Worm (Caenorhabditis elegans): ENCODE measurements around the gene B0244.15.

B0244.15 gene

ce11 chrIII:5697963-5698730 is 45.0 kb upstream of the B0244.15 start, which contains the start of the genes lgg-3 and rgs-5 (continued):
- TF ChIP-seq nhr-42 (GFP tag; IDR thresholded peaks at IDR 0.05) (no peak), F49E8.2 (tag; optimal IDR thresholded peaks at IDR 0.05; ENCODE audit: borderline replicate concordance) (peak; percentile 82), skn-1 (tag; optimal IDR thresholded peaks at IDR 0.05) (no peak), mes-2 (tag; optimal IDR thresholded peaks at IDR 0.05; ENCODE audit: poor library complexity, severe bottlenecking) (peak; percentile 71), dmd-6 (GFP tag; IDR thresholded peaks at IDR 0.05) (no peak), T20F7.1 (GFP tag; optimal IDR thresholded peaks at IDR 0.05) (no peak), vab-7 (GFP tag; IDR thresholded peaks at IDR 0.05) (no peak), daf-12 (tag; optimal IDR thresholded peaks at IDR 0.05) (no peak), ztf-7 (tag; optimal IDR thresholded peaks at IDR 0.05) (no peak)

ce11 chrIII:5701491-5701890 is 41.7 kb upstream of the B0244.15 start:
- TF ChIP-seq dmd-6 (GFP tag; IDR thresholded peaks at IDR 0.05) = no peak
- TF ChIP-seq lsy-2 (tag; optimal IDR thresholded peaks at IDR 0.05) = no peak
- TF ChIP-seq snpc-4 (tag; optimal IDR thresholded peaks at IDR 0.05) = no peak
- no peak for TF ChIP-seq dpl-1 (GFP tag; optimal IDR thresholded peaks at IDR 0.05)
- TF ChIP-seq lin-13 (GFP tag; optimal IDR thresholded peaks at IDR 0.05) = no peak
- no peak for TF ChIP-seq nhr-28 (tag; optimal IDR thresholded peaks at IDR 0.05)
- no peak for TF ChIP-seq nhr-111 (GFP tag; optimal IDR thresholded peaks at IDR 0.05)
- no peak for TF ChIP-seq hlh-11 (tag; optimal IDR thresholded peaks at IDR 0.05)
- TF ChIP-seq lin-1 (GFP tag; IDR thresholded peaks at IDR 0.05) = no peak
- TF ChIP-seq set-16 (GFP tag; IDR thresholded peaks at IDR 0.05) = no peak
- TF ChIP-seq mxl-3 (GFP tag; optimal IDR thresholded peaks at IDR 0.05) = no peak
- no peak for TF ChIP-seq attf-4 (tag; optimal IDR thresholded peaks at IDR 0.05)
- TF ChIP-seq daf-16 (GFP tag; optimal IDR thresholded peaks at IDR 0.05) = no peak
- TF ChIP-seq daf-16 (tag; optimal IDR thresholded peaks at IDR 0.05) = no peak
- TF ChIP-seq ces-1 (GFP tag; optimal IDR thresholded peaks at IDR 0.05) = no peak
- TF ChIP-seq dve-1 (tag; optimal IDR thresholded peaks at IDR 0.05; ENCODE audit: insufficient read depth) = no peak
- TF ChIP-seq mdt-29 (GFP tag; IDR thresholded peaks at IDR 0.05) = no peak
- no peak for TF ChIP-seq unc-39 (tag; optimal IDR thresholded peaks at IDR 0.05)
- TF ChIP-seq egl-27 (tag; optimal IDR thresholded peaks at IDR 0.05) = no peak
- TF ChIP-seq mxl-2 (GFP tag; conservative IDR thresholded peaks at IDR 0.05) = no peak

- TF ChIP-seq arid-1 (GFP tag; conservative IDR thresholded peaks at IDR 0.05) (peak; percentile 70), ceh-20 (GFP tag; IDR thresholded peaks at IDR 0.05) (no peak), nhr-237 (tag; optimal IDR thresholded peaks at IDR 0.05) (no peak), lim-7 (GFP tag; IDR thresholded peaks at IDR 0.05) (0 out of 2 replicates have a peak, but pooled peaks have one; percentile 6), R02D3.7 (tag; optimal IDR thresholded peaks at IDR 0.05) (peak; percentile 20), unc-62 (GFP tag; optimal IDR thresholded peaks at IDR 0.05 in 1 of 2) (peak in 1 of 2 experiments; percentile 72), unc-62 (tag; optimal IDR thresholded peaks at IDR 0.05) (no peak), daf-16 (GFP tag; optimal IDR thresholded peaks at IDR 0.05) (no peak), daf-16 (tag; optimal IDR thresholded peaks at IDR 0.05) (no peak), T26A8.4 (GFP tag; IDR thresholded peaks at IDR 0.05) (no peak), lin-13 (GFP tag; optimal IDR thresholded peaks at IDR 0.05) (no peak), egl-27 (tag; optimal IDR thresholded peaks at IDR 0.05) (no peak), unc-39 (tag; optimal IDR thresholded peaks at IDR 0.05) (no peak), zfp-3 (GFP tag; conservative IDR thresholded peaks at IDR 0.05) (0 out of 2 replicates have a peak, but pooled peaks have one; percentile 12), lin-38 (GFP tag; IDR thresholded peaks at IDR 0.05) (peak; percentile 48), dmd-9 (GFP tag; IDR thresholded peaks at IDR 0.05) (no peak), Y48G9A.11 (GFP tag; IDR thresholded peaks at IDR 0.05) (peak; percentile 33; the same call in 1 of the 2 replicates), snpc-1.2 (GFP tag; IDR thresholded peaks at IDR 0.05) (peak; percentile 48; the same call in 1 of the 2 replicates), dpl-1 (GFP tag; optimal IDR thresholded peaks at IDR 0.05) (no peak), Y105C5A.15 (GFP tag; IDR thresholded peaks at IDR 0.05) (peak; percentile 3; the same call in 1 of the 2 replicates), dmd-8 (GFP tag; IDR thresholded peaks at IDR 0.05) (0 out of 2 replicates have a peak, but pooled peaks have one; percentile 19), ctbp-1 (GFP tag; IDR thresholded peaks at IDR 0.05) (peak; percentile 35; the same call in 1 of the 2 replicates), unc-130 (GFP tag; optimal IDR thresholded peaks at IDR 0.05) (peak; percentile 5), aha-1 (tag) (peak; percentile 59), ama-1 (optimal IDR thresholded peaks at IDR 0.05) (peak; percentile 51)
Measured at ce11 chrIII:5705228-5705888, 37.8 kb upstream of the B0244.15 start, which contains the start of gene swp-1. TSS of gene swp-1 (minus strand) at chrIII:5705525.

All from whole organism, L4 larva.